Fruit fly (Drosophila melanogaster): ENCODE data around the gene FER.
A peak's percentile ranks its signal among the peaks of the same experiment; 100 is the strongest.

The FER gene

dm6 chr3R:9428988-9429387 lies 34.6 kb upstream of the FER start (continued):
- TF ChIP-seq mirr (GFP tag; optimal IDR thresholded peaks at IDR 0.05) (peak; percentile 70), CG7839 (tag; optimal IDR thresholded peaks at IDR 0.05) (peak; percentile 72), CG18764 (GFP tag; optimal IDR thresholded peaks at IDR 0.05) (no peak), z (GFP tag; IDR thresholded peaks at IDR 0.05) (no peak), CG17612 (GFP tag; IDR thresholded peaks at IDR 0.05) (no peak), CG1024 (GFP tag; IDR thresholded peaks at IDR 0.05) (peak; percentile 2; the same call in 1 of the 2 replicates), CG2678 (tag; optimal IDR thresholded peaks at IDR 0.05) (peak; percentile 84), Hsf (GFP tag; optimal IDR thresholded peaks at IDR 0.05) (peak; percentile 44), Sry-δ (GFP tag; optimal IDR thresholded peaks at IDR 0.05) (peak; percentile 16), lola (GFP tag; optimal IDR thresholded peaks at IDR 0.05) (peak in 1 of 3 experiments; percentile 22), CG6175 (GFP tag; IDR thresholded peaks at IDR 0.05) (0 out of 3 replicates have a peak, but pooled peaks have one; percentile 34), CrebB (tag; optimal IDR thresholded peaks at IDR 0.05) (peak; percentile 64), CG5180 (GFP tag; optimal IDR thresholded peaks at IDR 0.05) (peak; percentile 44), CG43689 (GFP tag; IDR thresholded peaks at IDR 0.05) (0 out of 2 replicates have a peak, but pooled peaks have one; percentile 7), B-H2 (GFP tag; optimal IDR thresholded peaks at IDR 0.05) (peak; percentile 63), CG15011 (GFP tag; optimal IDR thresholded peaks at IDR 0.05) (peak; percentile 61), bigmax (GFP tag; optimal IDR thresholded peaks at IDR 0.05) (no peak), ato (GFP tag; IDR thresholded peaks at IDR 0.05; ENCODE audit: partially characterized antibody) (no peak), BtbVII (GFP tag; optimal IDR thresholded peaks at IDR 0.05) (peak; percentile 79), CG8765 (GFP tag; IDR thresholded peaks at IDR 0.05) (peak; percentile 43; the same call in 1 of the 2 replicates), dysf (GFP tag; IDR thresholded peaks at IDR 0.05) (peak; percentile 75), Lhr (GFP tag; optimal IDR thresholded peaks at IDR 0.05) (no peak), CG2889 (GFP tag; IDR thresholded peaks at IDR 0.05) (peak; percentile 51; the same call in 1 of the 3 replicates), Pdp1 (GFP tag; optimal IDR thresholded peaks at IDR 0.05) (peak; percentile 25 to 90), emc (GFP tag; optimal IDR thresholded peaks at IDR 0.05) (peak; percentile 61), CG7556 (GFP tag; optimal IDR thresholded peaks at IDR 0.05) (peak; percentile 49), ranshi (GFP tag; IDR thresholded peaks at IDR 0.05) (0 out of 2 replicates have a peak, but pooled peaks have one; percentile 35), Ptx1 (GFP tag; IDR thresholded peaks at IDR 0.05) (no peak), sens (GFP tag) (peak; percentile 90), Oaz (GFP tag; IDR thresholded peaks at IDR 0.05) (peak; percentile 40; the same call in 1 of the 2 replicates), al (GFP tag; IDR thresholded peaks at IDR 0.05) (peak; percentile 53; the same call in 1 of the 2 replicates), corto (GFP tag; optimal IDR thresholded peaks at IDR 0.05) (peak; percentile 63), fd3F (GFP tag; optimal IDR thresholded peaks at IDR 0.05) (peak; percentile 38), CG7786 (GFP tag; optimal IDR thresholded peaks at IDR 0.05) (peak; percentile 79), hkb (optimal IDR thresholded peaks at IDR 0.05) (no peak), hkb (GFP tag; IDR thresholded peaks at IDR 0.05) (peak; percentile 70; the same call in 1 of the 2 replicates), CG12071 (GFP tag; optimal IDR thresholded peaks at IDR 0.05) (peak; percentile 66), Med (GFP tag) (peak; percentile 97), Hr51 (GFP tag; optimal IDR thresholded peaks at IDR 0.05) (peak; percentile 34 to 48), Hmr (GFP tag; optimal IDR thresholded peaks at IDR 0.05) (peak; percentile 76), ERR (GFP tag; optimal IDR thresholded peaks at IDR 0.05) (peak; percentile 72), gcm (GFP tag; optimal IDR thresholded peaks at IDR 0.05) (no peak), CoRest (tag; optimal IDR thresholded peaks at IDR 0.05) (peak; percentile 74), CG17829 (tag; optimal IDR thresholded peaks at IDR 0.05) (peak; percentile 53), Atf3 (GFP tag; optimal IDR thresholded peaks at IDR 0.05) (peak; percentile 17), pum (GFP tag; optimal IDR thresholded peaks at IDR 0.05) (no peak), gcm2 (GFP tag; optimal IDR thresholded peaks at IDR 0.05) (no peak), Trl (optimal IDR thresholded peaks at IDR 0.05) (no peak), Trl (GFP tag; optimal IDR thresholded peaks at IDR 0.05) (peak; percentile 32), HHEX (GFP tag; optimal IDR thresholded peaks at IDR 0.05) (peak; percentile 48)

Data from whole organism, embryonic.